Worm (Caenorhabditis elegans): ENCODE results near the gene eea-1.

The eea-1 gene

ce11 chrV:13536058-13536579 lies 38.9 kb upstream of the eea-1 start, which contains the start of gene frpr-5:
Gene frpr-5 (minus strand): TSS chrV:13536108.
- TF ChIP-seq elt-3 (tag; optimal IDR thresholded peaks at IDR 0.05) = no peak
- no peak for TF ChIP-seq ZK546.5 (tag; optimal IDR thresholded peaks at IDR 0.05)

ce11 chrV:13532469-13532868 lies 35.3 kb upstream of the eea-1 start:
- TF ChIP-seq lin-11 (tag; optimal IDR thresholded peaks at IDR 0.05) = no peak
- no peak for TF ChIP-seq blmp-1 (tag; optimal IDR thresholded peaks at IDR 0.05; ENCODE audit: insufficient read depth)
- no peak for TF ChIP-seq aly-2 (tag; optimal IDR thresholded peaks at IDR 0.05)
- no peak for TF ChIP-seq lin-13 (GFP tag; optimal IDR thresholded peaks at IDR 0.05)
- no peak for TF ChIP-seq nhr-237 (tag; optimal IDR thresholded peaks at IDR 0.05)
- no peak for TF ChIP-seq C34F6.9 (tag; optimal IDR thresholded peaks at IDR 0.05)
- no peak for TF ChIP-seq mbf-1 (tag; optimal IDR thresholded peaks at IDR 0.05)
- no peak for TF ChIP-seq unc-55 (GFP tag; optimal IDR thresholded peaks at IDR 0.05)
- TF ChIP-seq egl-27 (tag; optimal IDR thresholded peaks at IDR 0.05) = no peak
- TF ChIP-seq lin-39 (tag; optimal IDR thresholded peaks at IDR 0.05) = no peak
- no peak for TF ChIP-seq sem-4 (tag; optimal IDR thresholded peaks at IDR 0.05)
- TF ChIP-seq nhr-25 (tag; optimal IDR thresholded peaks at IDR 0.05) = no peak
- no peak for TF ChIP-seq nhr-23 (tag; optimal IDR thresholded peaks at IDR 0.05)
- no peak for TF ChIP-seq lsy-2 (tag; optimal IDR thresholded peaks at IDR 0.05)
- no peak for TF ChIP-seq unc-39 (tag; optimal IDR thresholded peaks at IDR 0.05)
- no peak for TF ChIP-seq peb-1 (tag; optimal IDR thresholded peaks at IDR 0.05)
- TF ChIP-seq elt-1 (tag; optimal IDR thresholded peaks at IDR 0.05) = no peak
- no peak for TF ChIP-seq unc-62 (GFP tag; optimal IDR thresholded peaks at IDR 0.05)
- TF ChIP-seq ceh-16 (tag; optimal IDR thresholded peaks at IDR 0.05) = no peak

ce11 chrV:13530698-13531097 lies 33.5 kb upstream of the eea-1 start, which contains the start of gene ttr-44:
Gene ttr-44 (minus strand): TSS chrV:13530744.
- peak; percentile 93 for TF ChIP-seq fos-1 (tag; optimal IDR thresholded peaks at IDR 0.05)
- TF ChIP-seq lin-11 (tag; optimal IDR thresholded peaks at IDR 0.05) = no peak

ce11 chrV:13529165-13529564 lies 32.0 kb upstream of the eea-1 start:
- TF ChIP-seq mdl-1 (tag; optimal IDR thresholded peaks at IDR 0.05) (no peak), nhr-129 (tag; optimal IDR thresholded peaks at IDR 0.05) (peak; percentile 7), unc-39 (tag; optimal IDR thresholded peaks at IDR 0.05) (no peak), mab-5 (tag; optimal IDR thresholded peaks at IDR 0.05) (no peak), lin-11 (tag; optimal IDR thresholded peaks at IDR 0.05) (no peak)

- TF ChIP-seq snpc-4 (tag; optimal IDR thresholded peaks at IDR 0.05) (no peak), Y55F3AM.14 (GFP tag; optimal IDR thresholded peaks at IDR 0.05) (no peak), mab-5 (tag; optimal IDR thresholded peaks at IDR 0.05) (no peak), zag-1 (tag; optimal IDR thresholded peaks at IDR 0.05) (no peak), nhr-23 (tag; optimal IDR thresholded peaks at IDR 0.05) (no peak), ceh-16 (tag; optimal IDR thresholded peaks at IDR 0.05) (no peak), skn-1 (tag; optimal IDR thresholded peaks at IDR 0.05) (no peak), sma-3 (GFP tag; optimal IDR thresholded peaks at IDR 0.05) (no peak)
Observed at ce11 chrV:13523194-13523593, 26.0 kb upstream of the eea-1 start, which contains the start of gene R11G10.3. Gene R11G10.3 (plus strand): TSS chrV:13523494.

ce11 chrV:13515115-13515514 lies 17.9 kb upstream of the eea-1 start, which contains the start of gene semi-1:
Gene semi-1 (minus strand): TSS chrV:13515215.
- TF ChIP-seq nhr-12 (tag; optimal IDR thresholded peaks at IDR 0.05) = no peak
- no peak for TF ChIP-seq ceh-82 (tag; optimal IDR thresholded peaks at IDR 0.05)
- no peak for TF ChIP-seq F13H6.1 (tag; optimal IDR thresholded peaks at IDR 0.05)
- no peak for TF ChIP-seq unc-62 (GFP tag; optimal IDR thresholded peaks at IDR 0.05)
- no peak for TF ChIP-seq C34F6.9 (tag; optimal IDR thresholded peaks at IDR 0.05)
- TF ChIP-seq lin-13 (GFP tag; optimal IDR thresholded peaks at IDR 0.05) = no peak
- no peak for TF ChIP-seq ztf-11 (tag; optimal IDR thresholded peaks at IDR 0.05)
- TF ChIP-seq nhr-11 (tag; optimal IDR thresholded peaks at IDR 0.05) = no peak

All from whole organism, L2 larva.